Worm (Caenorhabditis elegans) whole organism, L3 larva: ENCODE results near the gene F56F11.1.

Experiments used
- R02D3.7 ChIP-seq: fragments of 150-350 bp; optimal IDR thresholded peaks from 2 replicates; lab custom pipeline; 2014; ENCODE audit warnings: missing biosample characterization, missing genetic modification characterization
- ceh-82 ChIP-seq: fragments of 150-350 bp; optimal IDR thresholded peaks from 2 replicates; lab custom pipeline; 2014; ENCODE audit warnings: missing biosample characterization, missing genetic modification characterization
- elt-2 ChIP-seq: sonication (generic microtip); optimal IDR thresholded peaks from 2 replicates; lab custom pipeline; 2016; ENCODE audit warnings: missing genetic modification reagents, mild to moderate bottlenecking, missing genetic modification characterization, missing compliant biosample characterization
- fos-1 ChIP-seq: fragments of 150-350 bp; optimal IDR thresholded peaks from 2 replicates; lab custom pipeline; 2014; ENCODE audit warnings: missing biosample characterization, missing genetic modification characterization
- lin-39 ChIP-seq: fragments of 150-350 bp; optimal IDR thresholded peaks from 2 replicates; lab custom pipeline; 2018; ENCODE audit warnings: missing biosample characterization, missing genetic modification reagents, missing genetic modification characterization
- nhr-12 ChIP-seq: fragments of 150-350 bp; optimal IDR thresholded peaks from 2 replicates; lab custom pipeline; 2014; ENCODE audit warnings: missing biosample characterization, missing genetic modification characterization
- nhr-237 ChIP-seq: fragments of 150-350 bp; optimal IDR thresholded peaks from 2 replicates; lab custom pipeline; 2014; ENCODE audit warnings: missing biosample characterization, missing genetic modification characterization
- nhr-28 ChIP-seq: fragments of 150-350 bp; optimal IDR thresholded peaks from 2 replicates; lab custom pipeline; 2014; ENCODE audit warnings: missing biosample characterization, missing genetic modification characterization
- nhr-77 ChIP-seq: fragments of 150-350 bp; optimal IDR thresholded peaks from 2 replicates; lab custom pipeline; 2014; ENCODE audit warnings: missing biosample characterization, missing genetic modification characterization
- pqm-1 ChIP-seq: fragments of 150-350 bp; optimal IDR thresholded peaks from 2 replicates; lab custom pipeline; 2017; ENCODE audit warnings: missing biosample characterization, missing genetic modification characterization, inconsistent platforms
- snpc-4 ChIP-seq: fragments of 150-350 bp; optimal IDR thresholded peaks from 2 replicates; lab custom pipeline; 2014; ENCODE audit warnings: missing biosample characterization, missing genetic modification characterization
- unc-39 ChIP-seq: sonication (generic microtip); optimal IDR thresholded peaks from 4 replicates; lab custom pipeline; 2017; ENCODE audit warnings: missing biosample characterization, missing genetic modification characterization
- unc-62 ChIP-seq: fragments of 150-350 bp; sonication (generic microtip); optimal IDR thresholded peaks from 4 replicates; lab custom pipeline; 2014; ENCODE audit warnings: missing biosample characterization, missing genetic modification reagents, missing genetic modification characterization
- ztf-11 ChIP-seq: fragments of 150-350 bp; optimal IDR thresholded peaks from 2 replicates; lab custom pipeline; 2014; ENCODE audit warnings: missing biosample characterization, missing genetic modification characterization

DNA sequence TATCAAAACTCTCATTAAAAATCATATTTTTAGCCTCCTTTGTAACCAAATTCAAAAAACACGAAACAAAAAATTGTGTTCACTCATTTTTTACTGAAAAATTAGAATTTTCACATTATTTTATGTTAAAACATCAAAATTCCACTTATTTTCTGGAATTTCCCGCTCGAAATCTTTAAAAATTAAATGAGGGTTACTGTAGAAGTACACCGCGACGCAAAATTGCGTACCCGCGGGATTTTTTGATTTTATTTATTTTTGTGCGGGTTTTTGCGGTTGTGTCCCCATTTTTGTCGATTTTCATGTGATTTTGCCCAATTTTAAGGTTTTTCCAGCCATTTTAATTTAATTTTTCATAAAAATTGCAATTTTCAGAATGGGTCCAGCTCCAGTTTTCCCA, 33.2 kb upstream of the F56F11.1 start:
- no peak for TF ChIP-seq fos-1
- TF ChIP-seq ceh-82 (tag; lab: Kevin White, UChicago), result no peak
- no peak for TF ChIP-seq nhr-28 (tag; lab: Kevin White, UChicago)
- no peak for TF ChIP-seq snpc-4 (tag; lab: Kevin White, UChicago)
- no peak for TF ChIP-seq unc-62 (GFP tag; lab: Kevin White, UChicago)
- TF ChIP-seq R02D3.7 (tag; lab: Kevin White, UChicago), result no peak
- no peak for TF ChIP-seq elt-2 (tag; lab: Kevin White, UChicago)
- TF ChIP-seq lin-39, result no peak
- no peak for TF ChIP-seq pqm-1 (tag; lab: Kevin White, UChicago)
- no peak for TF ChIP-seq nhr-77
- no peak for TF ChIP-seq nhr-12
- no peak for TF ChIP-seq nhr-237 (tag; lab: Kevin White, UChicago)
- no peak for TF ChIP-seq unc-39 (tag; lab: Kevin White, UChicago)
- no peak for TF ChIP-seq ztf-11 (tag; lab: Kevin White, UChicago)
